Worm (Caenorhabditis elegans) whole organism, L4 larva: ENCODE results near the gene F09E10.6.

ENCODE experiments used
- Y5F2A.4 ChIP-seq: fragments of 200-800 bp; sonication (Bioruptor generic); optimal IDR thresholded peaks from 2 replicates; lab custom pipeline; 2018; ENCODE audit warnings: mild to moderate bottlenecking, missing genetic modification characterization, missing compliant biosample characterization
- ZK337.2 ChIP-seq: fragments of 200-800 bp; sonication (Bioruptor generic); IDR thresholded peaks from 2 replicates; pipeline ENCODE4 v1.3.6; 2022; ENCODE audit warnings: missing genetic modification reagents, missing genetic modification characterization, missing compliant biosample characterization
- aha-1 ChIP-seq: fragments of 150-350 bp; peaks from one replicate; lab custom pipeline; 2014; ENCODE audit warnings: missing biosample characterization, missing genetic modification characterization
- arid-1 ChIP-seq: fragments of 200-800 bp; sonication (Bioruptor generic); conservative IDR thresholded peaks from 2 replicates; pipeline ENCODE4 v1.3.6; 2022; ENCODE audit warnings: missing genetic modification reagents, missing genetic modification characterization, missing compliant biosample characterization
- attf-4 ChIP-seq: sonication (generic microtip); optimal IDR thresholded peaks from 3 replicates; lab custom pipeline; 2017; ENCODE audit warnings: missing biosample characterization, missing genetic modification characterization
- ceh-28 ChIP-seq: fragments of 150-350 bp; optimal IDR thresholded peaks from 2 replicates; lab custom pipeline; 2014; ENCODE audit warnings: missing biosample characterization, missing genetic modification reagents, missing genetic modification characterization
- ceh-32 ChIP-seq: sonication (generic microtip); optimal IDR thresholded peaks from 2 replicates; lab custom pipeline; 2016; ENCODE audit warnings: mild to moderate bottlenecking, missing genetic modification characterization, missing compliant biosample characterization; ENCODE audit not compliant: poor library complexity
- ceh-62 ChIP-seq: sonication (generic microtip); optimal IDR thresholded peaks from 2 replicates; lab custom pipeline; 2017; ENCODE audit warnings: missing biosample characterization, missing genetic modification characterization
- ces-1 ChIP-seq: fragments of 150-350 bp; sonication (generic microtip); optimal IDR thresholded peaks from 4 replicates; lab custom pipeline; 2014; ENCODE audit warnings: missing biosample characterization, missing genetic modification reagents, missing genetic modification characterization
- ctbp-1 ChIP-seq: fragments of 200-800 bp; sonication (Bioruptor generic); IDR thresholded peaks from 2 replicates; pipeline ENCODE4 v1.3.6; 2022; ENCODE audit warnings: missing genetic modification reagents, missing genetic modification characterization, missing compliant biosample characterization
- daf-16 ChIP-seq, 3 experiments: sonication (generic microtip); optimal IDR thresholded peaks; 2 replicates each; lab custom pipeline; 2016 to 2017; ENCODE audit warnings: missing genetic modification characterization in 3 of 3, missing genetic modification reagents in 3 of 3, mild to moderate bottlenecking in 2 of 3, missing compliant biosample characterization in 2 of 3, missing biosample characterization in 1 of 3, moderate library complexity in 1 of 3
- daf-19 ChIP-seq: fragments of 200-800 bp; sonication (Bioruptor generic); conservative IDR thresholded peaks from 2 replicates; pipeline ENCODE4 v1.3.6; 2022; ENCODE audit warnings: missing genetic modification characterization, missing compliant biosample characterization
- duxl-1 ChIP-seq: sonication (generic microtip); optimal IDR thresholded peaks from 2 replicates; lab custom pipeline; 2016; ENCODE audit warnings: mild to moderate bottlenecking, missing genetic modification characterization, moderate library complexity, missing compliant biosample characterization; ENCODE audit not compliant: poor library complexity
- egl-43 ChIP-seq: fragments of 200-800 bp; sonication (Bioruptor generic); IDR thresholded peaks from 2 replicates; pipeline ENCODE4 v1.3.6; 2022; ENCODE audit warnings: missing genetic modification reagents, missing genetic modification characterization, missing compliant biosample characterization
- fos-1 ChIP-seq: fragments of 150-350 bp; optimal IDR thresholded peaks from 2 replicates; lab custom pipeline; 2014; ENCODE audit warnings: missing biosample characterization, missing genetic modification characterization
- gei-8 ChIP-seq: fragments of 200-800 bp; sonication (Bioruptor generic); optimal IDR thresholded peaks from 2 replicates; lab custom pipeline; 2018; ENCODE audit warnings: mild to moderate bottlenecking, missing genetic modification characterization, missing compliant biosample characterization
- hif-1 ChIP-seq, 2 experiments: sonication (generic microtip); optimal IDR thresholded peaks; 2 replicates each; lab custom pipeline; 2016 to 2017; ENCODE audit warnings: missing compliant biosample characterization in 2 of 2, missing genetic modification characterization in 2 of 2, missing genetic modification reagents in 2 of 2, missing genotype in 2 of 2, mild to moderate bottlenecking in 1 of 2
- hlh-30 ChIP-seq: sonication (generic microtip); optimal IDR thresholded peaks from 2 replicates; lab custom pipeline; 2017; ENCODE audit warnings: antibody characterized with exemption, mild to moderate bottlenecking, missing genetic modification characterization, missing compliant biosample characterization; ENCODE audit not compliant: insufficient read depth
- lin-15B ChIP-seq: fragments of 150-350 bp; sonication (generic microtip); optimal IDR thresholded peaks from 3 replicates; lab custom pipeline; 2014; ENCODE audit warnings: missing biosample characterization, missing genetic modification characterization
- lin-38 ChIP-seq: fragments of 200-800 bp; sonication (Bioruptor generic); IDR thresholded peaks from 2 replicates; pipeline ENCODE4 v1.3.6; 2022; ENCODE audit warnings: missing genetic modification reagents, missing genetic modification characterization, missing compliant biosample characterization
- lin-39 ChIP-seq: fragments of 150-350 bp; optimal IDR thresholded peaks from 2 replicates; lab custom pipeline; 2014; ENCODE audit warnings: missing biosample characterization, missing genetic modification reagents, missing genetic modification characterization
- lsy-2 ChIP-seq, 2 experiments: fragments of 150-350 bp in 1 of 2; sonication (generic microtip) in 1 of 2; optimal IDR thresholded peaks; 2 replicates each; lab custom pipeline; 2014 to 2017; ENCODE audit warnings: missing biosample characterization in 2 of 2, missing genetic modification characterization in 2 of 2
- madf-9 ChIP-seq: fragments of 200-800 bp; sonication (Bioruptor generic); conservative IDR thresholded peaks from 2 replicates; pipeline ENCODE4 v1.3.6; 2022; ENCODE audit warnings: missing genetic modification reagents, missing genetic modification characterization, missing compliant biosample characterization
- mdl-1 ChIP-seq, 2 experiments: fragments of 150-350 bp in 1 of 2; sonication (generic microtip) in 1 of 2; optimal IDR thresholded peaks; 2 replicates each; lab custom pipeline; 2014 to 2017; ENCODE audit warnings: missing biosample characterization in 2 of 2, missing genetic modification characterization in 2 of 2
- mes-2 ChIP-seq: sonication (generic microtip); optimal IDR thresholded peaks from 2 replicates; lab custom pipeline; 2016; ENCODE audit warnings: missing genotype, mild to moderate bottlenecking, missing genetic modification characterization, missing compliant biosample characterization; ENCODE audit not compliant: poor library complexity, severe bottlenecking
- nhr-111 ChIP-seq: fragments of 200-800 bp; sonication (Bioruptor generic); optimal IDR thresholded peaks from 2 replicates; lab custom pipeline; 2018; ENCODE audit warnings: mild to moderate bottlenecking, missing genetic modification characterization, missing compliant biosample characterization
- nhr-237 ChIP-seq: sonication (generic microtip); optimal IDR thresholded peaks from 2 replicates; lab custom pipeline; 2017; ENCODE audit warnings: missing biosample characterization, missing genetic modification characterization
- nhr-25 ChIP-seq: sonication (generic microtip); optimal IDR thresholded peaks from 2 replicates; lab custom pipeline; 2017; ENCODE audit warnings: missing genetic modification characterization, mild to moderate bottlenecking, missing compliant biosample characterization, antibody characterized with exemption, moderate library complexity, borderline replicate concordance; ENCODE audit not compliant: insufficient read depth
- nhr-28 ChIP-seq: fragments of 150-350 bp; optimal IDR thresholded peaks from 2 replicates; lab custom pipeline; 2014; ENCODE audit warnings: missing biosample characterization, missing genetic modification characterization
- nhr-42 ChIP-seq: fragments of 200-800 bp; sonication (Bioruptor generic); IDR thresholded peaks from 2 replicates; pipeline ENCODE4 v1.3.6; 2022; ENCODE audit warnings: missing genetic modification characterization, missing compliant biosample characterization
- nhr-48 ChIP-seq: sonication (generic microtip); optimal IDR thresholded peaks from 2 replicates; lab custom pipeline; 2016; ENCODE audit warnings: mild to moderate bottlenecking, missing genetic modification characterization, missing compliant biosample characterization
- nhr-76 ChIP-seq: fragments of 150-350 bp; optimal IDR thresholded peaks from 2 replicates; lab custom pipeline; 2014; ENCODE audit warnings: missing biosample characterization, missing genetic modification characterization
- pha-4 ChIP-seq, 2 experiments: fragments of 150-350 bp in 1 of 2; fragments of 200-800 bp in 1 of 2; sonication (Bioruptor generic) in 1 of 2; IDR thresholded peaks in 1 of 2; optimal IDR thresholded peaks in 1 of 2; 2 replicates each; pipeline versions ENCODE4 v1.3.6 to Lab custom; 2014 to 2022; ENCODE audit warnings: missing genetic modification characterization in 2 of 2, missing genetic modification reagents in 2 of 2, missing biosample characterization in 1 of 2, missing compliant biosample characterization in 1 of 2
- pqm-1 ChIP-seq: sonication (generic microtip); optimal IDR thresholded peaks from 2 replicates; lab custom pipeline; 2017; ENCODE audit warnings: missing biosample characterization, missing genetic modification characterization
- skn-1 ChIP-seq: fragments of 150-350 bp; optimal IDR thresholded peaks from 2 replicates; lab custom pipeline; 2014; ENCODE audit warnings: missing biosample characterization, missing genetic modification characterization
- spr-3 ChIP-seq: fragments of 200-800 bp; sonication (Bioruptor generic); optimal IDR thresholded peaks from 2 replicates; lab custom pipeline; 2018; ENCODE audit warnings: mild to moderate bottlenecking, missing genetic modification characterization, missing compliant biosample characterization
- unc-62 ChIP-seq, 3 experiments: fragments of 150-350 bp in 1 of 3; sonication (generic microtip); optimal IDR thresholded peaks in 2 of 3; peaks in 1 of 3; 1 replicate in 1 of 3; 2 replicates in 2 of 3; lab custom pipeline; 2014 to 2017; ENCODE audit warnings: missing biosample characterization in 3 of 3, missing genetic modification characterization in 3 of 3, missing genetic modification reagents in 3 of 3, missing genotype in 1 of 3
- zag-1 ChIP-seq: fragments of 150-350 bp; optimal IDR thresholded peaks from 2 replicates; lab custom pipeline; 2014; ENCODE audit warnings: missing biosample characterization, missing genetic modification characterization
- zfp-2 ChIP-seq: sonication (generic microtip); optimal IDR thresholded peaks from 2 replicates; lab custom pipeline; 2016; ENCODE audit warnings: mild to moderate bottlenecking, missing genetic modification characterization, missing compliant biosample characterization
- zfp-3 ChIP-seq: fragments of 200-800 bp; sonication (Bioruptor generic); conservative IDR thresholded peaks from 2 replicates; pipeline ENCODE4 v1.3.6; 2022; ENCODE audit warnings: missing genetic modification reagents, missing genetic modification characterization, missing compliant biosample characterization
- zip-11 ChIP-seq: fragments of 200-800 bp; sonication (Bioruptor generic); IDR thresholded peaks from 2 replicates; pipeline ENCODE4 v1.3.6; 2022; ENCODE audit warnings: missing genetic modification characterization, missing compliant biosample characterization
- zip-2 ChIP-seq: fragments of 150-350 bp; optimal IDR thresholded peaks from 2 replicates; lab custom pipeline; 2014; ENCODE audit warnings: missing biosample characterization, missing genetic modification characterization
- ztf-11 ChIP-seq: fragments of 150-350 bp; optimal IDR thresholded peaks from 2 replicates; lab custom pipeline; 2014; ENCODE audit warnings: missing biosample characterization, missing genetic modification characterization
- ztf-7 ChIP-seq: fragments of 150-350 bp; optimal IDR thresholded peaks from 2 replicates; lab custom pipeline; 2014; ENCODE audit warnings: missing biosample characterization, missing genetic modification characterization

F09E10.6 gene

DNA sequence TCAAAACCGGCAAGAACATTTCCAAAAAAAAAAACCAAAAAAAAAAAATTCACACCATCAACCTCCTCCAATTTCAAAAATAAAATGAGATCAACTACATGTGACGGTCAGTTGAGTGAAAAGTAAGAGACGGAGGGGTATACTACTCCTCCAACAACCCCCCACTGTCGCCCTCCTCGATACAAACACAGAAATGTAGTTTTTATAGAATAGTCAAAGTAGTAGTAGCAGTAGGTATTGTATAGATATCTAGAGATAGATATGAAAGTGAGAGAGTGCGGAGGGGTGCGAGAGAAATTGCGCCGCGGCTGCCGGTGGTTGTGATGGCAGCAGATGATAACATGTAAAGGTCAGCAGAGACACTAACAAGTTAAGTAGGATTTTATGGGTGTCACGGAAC is 29.9 kb upstream of the F09E10.6 start (continued):
- TF ChIP-seq lin-15B (no peak), lsy-2 (tag; optimal IDR thresholded peaks at IDR 0.05; lab: Kevin White, UChicago) (peak in 1 of 2 experiments; percentile 7), lin-39 (tag; lab: Kevin White, UChicago) (no peak), ztf-7 (tag; lab: Kevin White, UChicago) (no peak), duxl-1 (tag; lab: Kevin White, UChicago) (no peak), nhr-76 (tag; lab: Kevin White, UChicago) (no peak), pha-4 (GFP tag; IDR thresholded peaks at IDR 0.05; lab: Robert Waterston, UW) (no peak), pha-4 (tag; optimal IDR thresholded peaks at IDR 0.05; lab: Kevin White, UChicago) (no peak), daf-16 (GFP tag; optimal IDR thresholded peaks at IDR 0.05; lab: Kevin White, UChicago) (no peak), daf-16 (tag; optimal IDR thresholded peaks at IDR 0.05; lab: Kevin White, UChicago) (peak; percentile 34), zfp-2 (tag; lab: Kevin White, UChicago) (no peak), gei-8 (no peak), ZK337.2 (no peak), ztf-11 (no peak), ctbp-1 (no peak)

DNA sequence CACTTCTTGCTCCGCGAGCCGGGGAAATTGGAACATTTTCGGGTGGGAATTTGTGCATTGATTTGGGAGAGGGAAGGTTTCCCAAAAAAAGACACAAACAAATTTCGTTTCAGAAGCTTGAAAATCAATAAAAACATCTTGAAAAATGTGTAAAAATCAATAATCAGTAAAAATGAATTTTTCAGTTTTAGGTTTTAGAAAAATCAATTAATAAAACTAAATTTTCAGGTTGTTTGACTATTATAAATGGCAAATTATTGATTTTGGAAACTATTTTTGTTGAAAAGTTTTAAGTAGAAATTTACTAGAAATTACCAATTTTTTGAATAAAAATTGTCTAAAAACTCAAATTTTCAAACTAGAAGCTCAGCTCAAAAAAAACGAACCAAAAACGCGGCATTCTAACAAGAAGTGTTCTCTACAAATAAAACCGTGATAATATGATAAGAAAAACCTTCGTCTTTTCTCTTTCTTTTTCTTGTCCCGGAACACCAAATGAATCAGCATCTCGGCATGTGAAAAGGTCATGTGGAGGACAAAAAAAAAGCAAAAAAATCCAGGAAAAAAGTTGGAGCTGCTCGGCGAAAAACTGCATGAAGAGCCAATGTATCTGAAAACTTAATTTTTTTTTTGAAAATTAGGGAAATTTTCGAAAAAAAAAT is 28.2 kb upstream of the F09E10.6 start:
- no peak for TF ChIP-seq zfp-2 (tag; lab: Kevin White, UChicago)
- TF ChIP-seq daf-19 (GFP tag; lab: Robert Waterston, UW): no peak
- TF ChIP-seq nhr-28 (tag; lab: Kevin White, UChicago): peak; percentile 51
- no peak for TF ChIP-seq lin-15B
- TF ChIP-seq lin-38 (GFP tag; lab: Robert Waterston, UW): no peak
- TF ChIP-seq pqm-1: peak; percentile 2
- TF ChIP-seq nhr-237 (tag; lab: Kevin White, UChicago): no peak
- peak; percentile 48 for TF ChIP-seq ceh-28 (tag; lab: Kevin White, UChicago)
- no peak for TF ChIP-seq skn-1
- peak; percentile 78 for TF ChIP-seq hlh-30
- TF ChIP-seq fos-1 (tag; lab: Kevin White, UChicago): no peak
- TF ChIP-seq unc-62 (GFP tag; optimal IDR thresholded peaks at IDR 0.05 in 1 of 2; lab: Kevin White, UChicago): peak in 1 of 2 experiments; percentile 86
- no peak for TF ChIP-seq unc-62 (tag; optimal IDR thresholded peaks at IDR 0.05; lab: Kevin White, UChicago)
- TF ChIP-seq egl-43 (GFP tag; lab: Robert Waterston, UW): no peak

DNA sequence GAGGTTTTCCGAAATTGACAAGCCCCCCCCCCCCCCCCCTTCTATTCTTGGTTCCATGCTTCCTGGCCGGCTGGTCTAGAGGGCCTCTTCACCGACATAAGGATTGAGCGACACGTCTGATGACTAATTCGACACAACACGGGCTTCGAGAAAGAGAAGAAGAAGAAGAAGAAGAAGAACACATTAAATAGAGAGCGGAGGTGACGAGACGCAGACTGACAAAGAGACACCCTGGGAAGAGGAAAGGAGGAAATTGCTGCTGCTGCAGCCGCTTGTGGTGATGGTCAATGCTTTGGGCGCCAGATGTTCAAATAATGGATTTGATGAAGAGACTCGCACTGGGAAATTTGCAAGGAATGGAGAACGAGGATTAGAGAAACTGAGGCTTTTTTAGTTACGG is 27.1 kb upstream of the F09E10.6 start:
- TF ChIP-seq aha-1 (tag; lab: Kevin White, UChicago): peak; percentile 81
- no peak for TF ChIP-seq lin-38 (GFP tag; lab: Robert Waterston, UW)
- no peak for TF ChIP-seq pqm-1
- no peak for TF ChIP-seq ceh-32
- no peak for TF ChIP-seq Y5F2A.4
- TF ChIP-seq ces-1: no peak
- no peak for TF ChIP-seq nhr-42 (GFP tag; lab: Robert Waterston, UW)
- TF ChIP-seq attf-4: no peak
- TF ChIP-seq ZK337.2: no peak
- TF ChIP-seq nhr-111 (GFP tag; lab: Kevin White, UChicago): no peak
- TF ChIP-seq lin-15B: no peak
- no peak for TF ChIP-seq zfp-2 (tag; lab: Kevin White, UChicago)
- TF ChIP-seq nhr-48: no peak
- TF ChIP-seq mes-2 (tag; lab: Kevin White, UChicago): peak; percentile 65
- no peak for TF ChIP-seq arid-1 (GFP tag; lab: Robert Waterston, UW)
- TF ChIP-seq nhr-25 (tag; lab: Kevin White, UChicago): no peak
- TF ChIP-seq zip-2 (tag; lab: Kevin White, UChicago): no peak
- peak in 1 of 2 experiments; percentile 64 for TF ChIP-seq unc-62 (GFP tag; optimal IDR thresholded peaks at IDR 0.05 in 1 of 2; lab: Kevin White, UChicago)
- TF ChIP-seq unc-62 (tag; optimal IDR thresholded peaks at IDR 0.05; lab: Kevin White, UChicago): no peak
- no peak for TF ChIP-seq ceh-62 (tag; lab: Kevin White, UChicago)
- TF ChIP-seq hif-1 (tag; optimal IDR thresholded peaks at IDR 0.05; lab: Kevin White, UChicago): peak in 1 of 2 experiments; percentile 31
- TF ChIP-seq madf-9: no peak
- TF ChIP-seq ctbp-1: no peak
- TF ChIP-seq zag-1 (tag; lab: Kevin White, UChicago): no peak
- TF ChIP-seq zip-11: no peak
- no peak for TF ChIP-seq spr-3
- TF ChIP-seq zfp-3: no peak
- TF ChIP-seq nhr-237 (tag; lab: Kevin White, UChicago): no peak
- TF ChIP-seq lsy-2 (tag; optimal IDR thresholded peaks at IDR 0.05; lab: Kevin White, UChicago): peak in 1 of 2 experiments; percentile 62
- peak in 1 of 2 experiments; percentile 63 for TF ChIP-seq mdl-1 (tag; optimal IDR thresholded peaks at IDR 0.05; lab: Kevin White, UChicago)
